Fruit fly (Drosophila melanogaster) whole organism, embryonic: Measurements from ENCODE around the gene CG8483.

Experiments
- CG10565 ChIP-seq: fragments of 200-800 bp; sonication (Bioruptor generic); optimal IDR thresholded peaks from 3 replicates; lab custom pipeline; 2016; ENCODE audit warnings: missing biosample characterization, mild to moderate bottlenecking, missing genetic modification characterization
- CG3163 ChIP-seq: fragments of 200-800 bp; sonication (Bioruptor generic); optimal IDR thresholded peaks from 3 replicates; lab custom pipeline; 2016; ENCODE audit warnings: missing biosample characterization, missing genetic modification characterization
- CG4854 ChIP-seq: fragments of 200-800 bp; sonication (Bioruptor generic); optimal IDR thresholded peaks from 2 replicates; lab custom pipeline; 2016; ENCODE audit warnings: missing biosample characterization, missing genetic modification characterization, inconsistent platforms
- CG7271 ChIP-seq: fragments of 200-800 bp; sonication (Bioruptor generic); optimal IDR thresholded peaks from 2 replicates; lab custom pipeline; 2018; ENCODE audit warnings: missing biosample characterization, mild to moderate bottlenecking, missing genetic modification characterization, moderate library complexity
- CG8359 ChIP-seq: fragments of 200-800 bp; sonication (Bioruptor generic); optimal IDR thresholded peaks from 2 replicates; lab custom pipeline; 2017; ENCODE audit warnings: missing biosample characterization, mild to moderate bottlenecking, missing genetic modification characterization, borderline replicate concordance
- D19A ChIP-seq: fragments of 200-800 bp; optimal IDR thresholded peaks from 3 replicates; lab custom pipeline; 2019; ENCODE audit warnings: missing biosample characterization, mild to moderate bottlenecking, missing genetic modification characterization, moderate library complexity
- Dip3 ChIP-seq: fragments of 200-800 bp; sonication (Bioruptor generic); optimal IDR thresholded peaks from 3 replicates; lab custom pipeline; 2016; ENCODE audit warnings: missing biosample characterization, missing genetic modification characterization
- Fer3 ChIP-seq: fragments of 200-800 bp; sonication (Bioruptor generic); optimal IDR thresholded peaks from 2 replicates; lab custom pipeline; 2018; ENCODE audit warnings: missing biosample characterization, mild to moderate bottlenecking, missing genetic modification characterization, moderate library complexity
- bowl ChIP-seq: fragments of 200-800 bp; sonication (Bioruptor generic); IDR thresholded peaks from 2 replicates; pipeline ENCODE4 v1.3.6; 2022; ENCODE audit warnings: missing biosample characterization, missing genetic modification characterization
- cg ChIP-seq: fragments of 200-800 bp; sonication (Bioruptor generic); optimal IDR thresholded peaks from 3 replicates; lab custom pipeline; 2019; ENCODE audit warnings: missing biosample characterization, mild to moderate bottlenecking, missing genetic modification characterization, moderate library complexity
- jing ChIP-seq: fragments of 200-800 bp; sonication (Bioruptor generic); optimal IDR thresholded peaks from 2 replicates; lab custom pipeline; 2018; ENCODE audit warnings: missing biosample characterization, mild to moderate bottlenecking, missing genetic modification characterization
- p53 ChIP-seq: fragments of 200-800 bp; sonication (Bioruptor generic); optimal IDR thresholded peaks from 2 replicates; lab custom pipeline; 2016; ENCODE audit warnings: missing biosample characterization, missing genetic modification characterization

DNA sequence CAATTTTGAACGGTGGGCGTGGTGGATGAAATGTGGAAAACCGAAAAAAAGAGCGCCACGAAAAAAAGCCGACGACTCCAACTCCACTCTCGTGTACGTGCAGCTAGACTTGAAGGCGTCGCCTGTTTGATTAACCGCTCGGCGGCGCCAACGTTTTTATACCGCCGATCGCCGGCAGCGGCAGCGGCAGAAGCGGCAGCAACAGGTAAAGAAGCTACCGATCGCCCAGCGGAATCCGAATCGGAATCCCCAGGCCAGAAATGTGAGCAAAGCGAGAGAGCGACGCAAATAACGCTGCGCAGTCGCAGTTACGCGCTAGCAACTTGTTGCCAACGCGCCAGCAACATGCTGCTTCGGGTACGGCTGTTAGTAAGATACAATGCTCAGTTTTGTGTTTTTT, at the start of gene CG8483:
- TF ChIP-seq CG7271 (tag; lab: Kevin White, UChicago) = no peak
- no peak for TF ChIP-seq p53
- TF ChIP-seq Fer3 (tag; lab: Kevin White, UChicago) = no peak
- TF ChIP-seq bowl (GFP tag; lab: Robert Waterston, UW) = no peak
- no peak for TF ChIP-seq CG10565 (GFP tag; lab: Kevin White, UChicago)
- no peak for TF ChIP-seq jing (GFP tag; lab: Kevin White, UChicago)
- no peak for TF ChIP-seq CG4854 (GFP tag; lab: Kevin White, UChicago)
- no peak for TF ChIP-seq CG3163 (GFP tag; lab: Kevin White, UChicago)
- TF ChIP-seq CG8359 (GFP tag; lab: Kevin White, UChicago) = no peak
- TF ChIP-seq D19A (tag; lab: Kevin White, UChicago) = no peak
- TF ChIP-seq cg (GFP tag; lab: Kevin White, UChicago) = no peak
- TF ChIP-seq Dip3 (GFP tag; lab: Kevin White, UChicago) = no peak
